Fruit fly (Drosophila melanogaster) whole organism, embryonic: ENCODE data around the gene CG7810.
A peak's percentile ranks its signal among the peaks of the same experiment; 100 is the strongest.

Source experiments
- Abd-B ChIP-seq: fragments of 200-800 bp; sonication (Bioruptor generic); optimal IDR thresholded peaks from 2 replicates; lab custom pipeline; 2018; ENCODE audit warnings: missing biosample characterization, mild to moderate bottlenecking, missing genetic modification characterization, moderate library complexity
- Atf3 ChIP-seq: fragments of 200-800 bp; sonication (Bioruptor generic); optimal IDR thresholded peaks from 3 replicates; lab custom pipeline; 2016; ENCODE audit warnings: missing biosample characterization, missing genetic modification characterization
- Atf6 ChIP-seq: fragments of 200-800 bp; sonication (Bioruptor generic); IDR thresholded peaks from 2 replicates; pipeline ENCODE4 v1.3.6; 2022; ENCODE audit warnings: missing biosample characterization, missing genetic modification characterization
- BEAF-32 ChIP-seq: fragments of 200-800 bp; sonication (Bioruptor generic); optimal IDR thresholded peaks from 3 replicates; lab custom pipeline; 2017; ENCODE audit warnings: missing biosample characterization, missing genetic modification characterization, mild to moderate bottlenecking, moderate library complexity, missing genetic modification reagents
- Bteb2 ChIP-seq: fragments of 200-800 bp; sonication (Bioruptor generic); optimal IDR thresholded peaks from 2 replicates; lab custom pipeline; 2016; ENCODE audit warnings: missing biosample characterization, missing genetic modification characterization
- CG10565 ChIP-seq: fragments of 200-800 bp; sonication (Bioruptor generic); optimal IDR thresholded peaks from 3 replicates; lab custom pipeline; 2016; ENCODE audit warnings: missing biosample characterization, mild to moderate bottlenecking, missing genetic modification characterization
- CG13123 ChIP-seq: fragments of 200-800 bp; sonication (Bioruptor generic); optimal IDR thresholded peaks from 2 replicates; lab custom pipeline; 2016; ENCODE audit warnings: missing biosample characterization, missing genetic modification characterization
- CG13624 ChIP-seq: fragments of 200-800 bp; sonication (Bioruptor generic); optimal IDR thresholded peaks from 2 replicates; lab custom pipeline; 2016; ENCODE audit warnings: missing biosample characterization, missing genetic modification characterization
- CG14860 ChIP-seq: fragments of 200-800 bp; sonication (Bioruptor generic); IDR thresholded peaks from 3 replicates; pipeline ENCODE4 v1.3.6; 2022; ENCODE audit warnings: missing biosample characterization, missing genetic modification characterization; ENCODE audit not compliant: partially characterized antibody
- CG14965 ChIP-seq: fragments of 200-800 bp; sonication (Bioruptor generic); optimal IDR thresholded peaks from 2 replicates; lab custom pipeline; 2016; ENCODE audit warnings: missing biosample characterization, missing genetic modification characterization, borderline replicate concordance
- CG15269 ChIP-seq: fragments of 200-800 bp; sonication (Bioruptor generic); optimal IDR thresholded peaks from 2 replicates; lab custom pipeline; 2018; ENCODE audit warnings: missing biosample characterization, mild to moderate bottlenecking, missing genetic modification characterization, moderate library complexity
- CG18262 ChIP-seq: fragments of 200-800 bp; optimal IDR thresholded peaks from 3 replicates; lab custom pipeline; 2019; ENCODE audit warnings: missing biosample characterization, mild to moderate bottlenecking, missing genetic modification characterization, moderate library complexity
- CG4282 ChIP-seq: fragments of 200-800 bp; sonication (Bioruptor generic); optimal IDR thresholded peaks from 2 replicates; lab custom pipeline; 2016; ENCODE audit warnings: missing biosample characterization, missing genetic modification characterization
- CG4328 ChIP-seq: fragments of 200-800 bp; sonication (Bioruptor generic); optimal IDR thresholded peaks from 3 replicates; lab custom pipeline; 2017; ENCODE audit warnings: missing biosample characterization, missing genetic modification reagents, missing genetic modification characterization
- CG43689 ChIP-seq: fragments of 200-800 bp; sonication (Bioruptor generic); IDR thresholded peaks from 2 replicates; pipeline ENCODE4 v1.3.6; 2022; ENCODE audit warnings: missing biosample characterization, missing genetic modification characterization
- CG5953 ChIP-seq: fragments of 200-800 bp; sonication (Bioruptor generic); IDR thresholded peaks from 2 replicates; pipeline ENCODE4 v1.3.6; 2022; ENCODE audit warnings: missing biosample characterization, missing genetic modification characterization
- CG6254 ChIP-seq: fragments of 200-800 bp; sonication (Bioruptor generic); optimal IDR thresholded peaks from 3 replicates; lab custom pipeline; 2017; ENCODE audit warnings: mild to moderate bottlenecking, missing biosample characterization, missing genetic modification reagents, missing genetic modification characterization
- CG6272 ChIP-seq: fragments of 200-800 bp; sonication (Bioruptor generic); IDR thresholded peaks from 2 replicates; pipeline ENCODE4 v1.3.6; 2022; ENCODE audit warnings: missing biosample characterization, missing genetic modification characterization
- CG6683 ChIP-seq: fragments of 200-800 bp; sonication (Bioruptor generic); optimal IDR thresholded peaks from 2 replicates; lab custom pipeline; 2017; ENCODE audit warnings: missing biosample characterization, mild to moderate bottlenecking, missing genetic modification characterization, missing genetic modification reagents
- CG8388 ChIP-seq: fragments of 200-800 bp; sonication (Bioruptor generic); optimal IDR thresholded peaks from 2 replicates; lab custom pipeline; 2019; ENCODE audit warnings: missing biosample characterization, mild to moderate bottlenecking, missing genetic modification characterization, moderate library complexity
- CG9215 ChIP-seq: fragments of 200-800 bp; sonication (Bioruptor generic); IDR thresholded peaks from 2 replicates; pipeline ENCODE4 v1.3.6; 2022; ENCODE audit warnings: missing biosample characterization, missing genetic modification characterization
- CoRest ChIP-seq: fragments of 200-800 bp; sonication (Bioruptor generic); optimal IDR thresholded peaks from 3 replicates; lab custom pipeline; 2018; ENCODE audit warnings: missing biosample characterization, mild to moderate bottlenecking, missing genetic modification characterization, moderate library complexity
- D19A ChIP-seq: fragments of 200-800 bp; optimal IDR thresholded peaks from 3 replicates; lab custom pipeline; 2019; ENCODE audit warnings: missing biosample characterization, mild to moderate bottlenecking, missing genetic modification characterization, moderate library complexity
- Dad ChIP-seq: fragments of 200-800 bp; sonication (Bioruptor generic); optimal IDR thresholded peaks from 3 replicates; lab custom pipeline; 2016; ENCODE audit warnings: missing biosample characterization, missing genetic modification characterization
- E2f1 ChIP-seq: fragments of 200-800 bp; sonication (Bioruptor generic); IDR thresholded peaks from 2 replicates; pipeline ENCODE4 v1.3.6; 2022; ENCODE audit warnings: missing biosample characterization, missing genetic modification characterization
- H2.0 ChIP-seq: fragments of 200-800 bp; sonication (Bioruptor generic); IDR thresholded peaks from 2 replicates; pipeline ENCODE4 v1.3.6; 2022; ENCODE audit warnings: missing biosample characterization, missing genetic modification characterization
- Lhr ChIP-seq: fragments of 200-800 bp; sonication (Bioruptor generic); optimal IDR thresholded peaks from 3 replicates; lab custom pipeline; 2017; ENCODE audit warnings: mild to moderate bottlenecking, missing biosample characterization, missing genetic modification reagents, missing genetic modification characterization
- MBD-R2 ChIP-seq: fragments of 200-800 bp; sonication (Bioruptor generic); IDR thresholded peaks from 2 replicates; pipeline ENCODE4 v1.3.6; 2022; ENCODE audit warnings: missing biosample characterization, missing genetic modification characterization
- MTF-1 ChIP-seq: fragments of 200-800 bp; sonication (Bioruptor generic); optimal IDR thresholded peaks from 2 replicates; lab custom pipeline; 2018; ENCODE audit warnings: missing biosample characterization, mild to moderate bottlenecking, missing genetic modification characterization, borderline replicate concordance
- Oaz ChIP-seq: fragments of 200-800 bp; sonication (Bioruptor generic); IDR thresholded peaks from 2 replicates; pipeline ENCODE4 v1.3.6; 2022; ENCODE audit warnings: missing biosample characterization, missing genetic modification characterization
- Oli ChIP-seq: fragments of 200-800 bp; sonication (Bioruptor generic); optimal IDR thresholded peaks from 2 replicates; lab custom pipeline; 2018; ENCODE audit warnings: missing biosample characterization, mild to moderate bottlenecking, missing genetic modification characterization, moderate library complexity
- bab2 ChIP-seq: fragments of 200-800 bp; sonication (Bioruptor generic); optimal IDR thresholded peaks from 2 replicates; lab custom pipeline; 2016; ENCODE audit warnings: missing biosample characterization, missing genetic modification characterization
- dpn ChIP-seq, 2 experiments: fragments of 200-800 bp; sonication (Bioruptor generic); optimal IDR thresholded peaks; 3 replicates each; lab custom pipeline; 2016; ENCODE audit warnings: missing biosample characterization in 2 of 2, missing genetic modification characterization in 2 of 2
- fd64A ChIP-seq: fragments of 200-800 bp; sonication (Bioruptor generic); optimal IDR thresholded peaks from 3 replicates; lab custom pipeline; 2018; ENCODE audit warnings: missing biosample characterization, mild to moderate bottlenecking, missing genetic modification characterization
- fru ChIP-seq: fragments of >200 bp; optimal IDR thresholded peaks from 2 replicates; lab custom pipeline; 2017
- grn ChIP-seq: fragments of 200-800 bp; sonication (Bioruptor generic); optimal IDR thresholded peaks from 3 replicates; lab custom pipeline; 2017; ENCODE audit warnings: missing biosample characterization, missing genetic modification characterization
- insv ChIP-seq, 2 experiments: fragments of 200-800 bp; sonication (Bioruptor generic); optimal IDR thresholded peaks; 3 replicates each; lab custom pipeline; 2016 to 2018; ENCODE audit warnings: missing biosample characterization in 2 of 2, missing genetic modification characterization in 2 of 2
- klu ChIP-seq: fragments of 200-800 bp; sonication (Bioruptor generic); IDR thresholded peaks from 2 replicates; pipeline ENCODE4 v1.3.6; 2022; ENCODE audit warnings: missing biosample characterization, missing genetic modification characterization
- lilli ChIP-seq: fragments of 200-800 bp; sonication (Bioruptor generic); optimal IDR thresholded peaks from 3 replicates; lab custom pipeline; 2016; ENCODE audit warnings: missing biosample characterization, missing genetic modification characterization
- lmd ChIP-seq: fragments of 200-800 bp; sonication (Bioruptor generic); IDR thresholded peaks from 2 replicates; pipeline ENCODE4 v1.3.6; 2022; ENCODE audit warnings: missing biosample characterization, missing genetic modification characterization
- luna ChIP-seq: fragments of 200-800 bp; sonication (Bioruptor generic); optimal IDR thresholded peaks from 2 replicates; lab custom pipeline; 2016; ENCODE audit warnings: missing biosample characterization, missing genetic modification characterization
- nmo ChIP-seq: fragments of 200-800 bp; sonication (Bioruptor generic); optimal IDR thresholded peaks from 2 replicates; lab custom pipeline; 2018; ENCODE audit warnings: missing biosample characterization, mild to moderate bottlenecking, missing genetic modification characterization, moderate library complexity
- rib ChIP-seq: fragments of 200-800 bp; sonication (Bioruptor generic); IDR thresholded peaks from 2 replicates; pipeline ENCODE4 v1.3.6; 2022; ENCODE audit warnings: missing biosample characterization, missing genetic modification characterization
- run ChIP-seq: fragments of 200-800 bp; sonication (Bioruptor generic); optimal IDR thresholded peaks from 3 replicates; lab custom pipeline; 2018; ENCODE audit warnings: missing biosample characterization, mild to moderate bottlenecking, missing genetic modification characterization
- schlank ChIP-seq: fragments of 200-800 bp; sonication (Bioruptor generic); optimal IDR thresholded peaks from 2 replicates; lab custom pipeline; 2018; ENCODE audit warnings: missing biosample characterization, mild to moderate bottlenecking, missing genetic modification characterization
- scrt ChIP-seq: fragments of 200-800 bp; sonication (Bioruptor generic); optimal IDR thresholded peaks from 2 replicates; lab custom pipeline; 2018; ENCODE audit warnings: missing biosample characterization, mild to moderate bottlenecking, missing genetic modification characterization, moderate library complexity
- sens ChIP-seq: fragments of 200-800 bp; sonication (Bioruptor generic); peaks from one replicate; lab custom pipeline; 2016; ENCODE audit warnings: missing biosample characterization, missing genetic modification characterization
- seq ChIP-seq: fragments of 200-800 bp; sonication (Bioruptor generic); IDR thresholded peaks from 2 replicates; pipeline ENCODE4 v1.3.6; 2022; ENCODE audit warnings: missing biosample characterization, missing genetic modification characterization
- tio ChIP-seq: fragments of 200-800 bp; sonication (Bioruptor generic); optimal IDR thresholded peaks from 2 replicates; lab custom pipeline; 2017; ENCODE audit warnings: missing biosample characterization, missing genetic modification characterization, inconsistent platforms
- twi ChIP-seq: fragments of 200-800 bp; optimal IDR thresholded peaks from 2 replicates; lab custom pipeline; 2019; ENCODE audit warnings: missing biosample characterization, mild to moderate bottlenecking, missing genetic modification characterization, moderate library complexity
- wdn ChIP-seq: fragments of 200-800 bp; sonication (Bioruptor generic); IDR thresholded peaks from 2 replicates; pipeline ENCODE4 v1.3.6; 2022; ENCODE audit warnings: missing biosample characterization, missing genetic modification characterization

Gene CG7810

dm6 chr2L:8289352-8290091, 21.5 kb downstream of the CG7810 start (continued):
- no peak for TF ChIP-seq tio (GFP tag; lab: Kevin White, UChicago)
- no peak for TF ChIP-seq Dad (GFP tag; lab: Kevin White, UChicago)
- TF ChIP-seq CoRest: no peak
- peak; percentile 11 for TF ChIP-seq CG8388 (GFP tag; lab: Kevin White, UChicago)
- TF ChIP-seq MBD-R2 (GFP tag; lab: Robert Waterston, UW): no peak
- TF ChIP-seq CG6254 (GFP tag; lab: Kevin White, UChicago): no peak
- TF ChIP-seq CG13624 (GFP tag; lab: Kevin White, UChicago): no peak
- TF ChIP-seq CG5953: no peak
- TF ChIP-seq CG9215 (GFP tag; lab: Robert Waterston, UW): no peak
- TF ChIP-seq CG43689 (GFP tag; lab: Robert Waterston, UW): no peak
- no peak for TF ChIP-seq scrt (GFP tag; lab: Kevin White, UChicago)
- TF ChIP-seq dpn (GFP tag; optimal IDR thresholded peaks at IDR 0.05; lab: Kevin White, UChicago): no peak
- no peak for TF ChIP-seq nmo (GFP tag; lab: Kevin White, UChicago)
- peak; percentile 68 for TF ChIP-seq twi (tag; lab: Kevin White, UChicago)
- no peak for TF ChIP-seq Atf6 (GFP tag; lab: Robert Waterston, UW)
- TF ChIP-seq CG4328: no peak
- no peak for TF ChIP-seq fru (lab: Kevin White, UChicago)
- no peak for TF ChIP-seq CG15269
- no peak for TF ChIP-seq klu (GFP tag; lab: Robert Waterston, UW)
- no peak for TF ChIP-seq lmd (GFP tag; lab: Robert Waterston, UW)
- no peak for TF ChIP-seq luna (GFP tag; lab: Kevin White, UChicago)
- no peak for TF ChIP-seq Atf3
- TF ChIP-seq CG14965: no peak
- peak; percentile 78 for TF ChIP-seq sens (GFP tag; lab: Kevin White, UChicago)
- TF ChIP-seq Oli: no peak
- TF ChIP-seq Bteb2 (GFP tag; lab: Kevin White, UChicago): no peak
- peak; percentile 27 for TF ChIP-seq MTF-1 (GFP tag; lab: Kevin White, UChicago)
- no peak for TF ChIP-seq BEAF-32
- TF ChIP-seq wdn (GFP tag; lab: Robert Waterston, UW): no peak
- peak; percentile 91 for TF ChIP-seq grn (GFP tag; lab: Kevin White, UChicago)
- peak; percentile 2 for TF ChIP-seq CG18262
- TF ChIP-seq Lhr (GFP tag; lab: Kevin White, UChicago): no peak
- TF ChIP-seq CG6272 (GFP tag; lab: Robert Waterston, UW): no peak
- TF ChIP-seq rib (GFP tag; lab: Robert Waterston, UW): no peak
- TF ChIP-seq lilli (GFP tag; lab: Kevin White, UChicago): no peak
- no peak for TF ChIP-seq run
- no peak for TF ChIP-seq bab2 (GFP tag; lab: Kevin White, UChicago)
- no peak for TF ChIP-seq seq (GFP tag; lab: Robert Waterston, UW)
- TF ChIP-seq Abd-B (GFP tag; lab: Kevin White, UChicago): no peak
- TF ChIP-seq fd64A (GFP tag; lab: Kevin White, UChicago): peak; percentile 27
- no peak for TF ChIP-seq CG10565 (GFP tag; lab: Kevin White, UChicago)
- TF ChIP-seq H2.0 (GFP tag; lab: Robert Waterston, UW): no peak
- no peak for TF ChIP-seq CG14860
- no peak for TF ChIP-seq Oaz (GFP tag; lab: Robert Waterston, UW)
- TF ChIP-seq E2f1: no peak
- no peak for TF ChIP-seq insv (GFP tag; optimal IDR thresholded peaks at IDR 0.05; lab: Kevin White, UChicago)
- no peak for TF ChIP-seq CG4282 (GFP tag; lab: Kevin White, UChicago)
- peak; percentile 98 for TF ChIP-seq D19A
- TF ChIP-seq CG6683: no peak
- no peak for TF ChIP-seq CG13123 (GFP tag; lab: Kevin White, UChicago)
- TF ChIP-seq schlank: no peak
